Worm (Caenorhabditis elegans) whole organism, L1 larva: ENCODE measurements around the gene srh-216.

Experiments
- Y116A8C.19 ChIP-seq: sonication (generic microtip); optimal IDR thresholded peaks from 2 replicates; lab custom pipeline; 2016; ENCODE audit warnings: missing compliant biosample characterization, missing genetic modification characterization, borderline replicate concordance
- ama-1 ChIP-seq: fragments of 150-350 bp; optimal IDR thresholded peaks from 2 replicates; lab custom pipeline; 2014
- blmp-1 ChIP-seq: fragments of 150-350 bp; optimal IDR thresholded peaks from 2 replicates; lab custom pipeline; 2014; ENCODE audit warnings: missing biosample characterization, missing genetic modification characterization
- ces-1 ChIP-seq: fragments of 150-350 bp; optimal IDR thresholded peaks from 2 replicates; lab custom pipeline; 2014; ENCODE audit warnings: missing biosample characterization, missing genetic modification reagents, missing genetic modification characterization
- dpl-1 ChIP-seq, 3 experiments: fragments of 150-350 bp in 2 of 3; sonication (generic microtip) in 1 of 3; optimal IDR thresholded peaks; 2 replicates each; lab custom pipeline; 2014 to 2017; ENCODE audit warnings: missing biosample characterization in 3 of 3, missing genetic modification characterization in 3 of 3, missing genetic modification reagents in 3 of 3
- efl-1 ChIP-seq, 4 experiments: fragments of 150-350 bp; optimal IDR thresholded peaks in 3 of 4; peaks in 1 of 4; 1 replicate in 1 of 4; 2 replicates in 3 of 4; lab custom pipeline; 2014; ENCODE audit warnings: missing biosample characterization in 2 of 4, missing genetic modification characterization in 2 of 4, missing genetic modification reagents in 2 of 4
- egl-27 ChIP-seq, 2 experiments: fragments of 150-350 bp in 1 of 2; sonication (generic microtip); optimal IDR thresholded peaks; 3 replicates each; lab custom pipeline; 2017 to 2018; ENCODE audit warnings: missing biosample characterization in 2 of 2, missing genetic modification characterization in 2 of 2, missing genetic modification reagents in 2 of 2
- elt-2 ChIP-seq: sonication (generic microtip); optimal IDR thresholded peaks from 2 replicates; lab custom pipeline; 2016; ENCODE audit warnings: missing genetic modification characterization, mild to moderate bottlenecking, inconsistent platforms, missing compliant biosample characterization, missing genetic modification reagents
- elt-3 ChIP-seq, 6 experiments: fragments of 150-350 bp in 1 of 6; sonication (generic microtip); optimal IDR thresholded peaks; 2 replicates each; lab custom pipeline; 2017 to 2018; ENCODE audit warnings: missing biosample characterization in 6 of 6, missing genetic modification characterization in 6 of 6, inconsistent platforms in 1 of 6
- grh-1 ChIP-seq: fragments of 200-800 bp; sonication (Bioruptor generic); IDR thresholded peaks from 2 replicates; pipeline ENCODE4 v1.3.6; 2022; ENCODE audit warnings: missing genetic modification reagents, missing genetic modification characterization, missing compliant biosample characterization
- hpl-2 ChIP-seq: fragments of 150-350 bp; optimal IDR thresholded peaks from 2 replicates; lab custom pipeline; 2014; ENCODE audit warnings: missing biosample characterization, missing genetic modification reagents, missing genetic modification characterization
- irx-1 ChIP-seq: sonication (generic microtip); optimal IDR thresholded peaks from 2 replicates; lab custom pipeline; 2016; ENCODE audit warnings: missing genetic modification characterization, missing compliant biosample characterization
- jun-1 ChIP-seq: fragments of 150-350 bp; optimal IDR thresholded peaks from 2 replicates; lab custom pipeline; 2014; ENCODE audit warnings: missing biosample characterization, missing genetic modification reagents, missing genetic modification characterization
- lin-14 ChIP-seq: fragments of 200-800 bp; sonication (Bioruptor generic); optimal IDR thresholded peaks from 2 replicates; lab custom pipeline; 2018; ENCODE audit warnings: mild to moderate bottlenecking, missing genetic modification characterization, moderate library complexity, missing compliant biosample characterization
- lin-35 ChIP-seq, 2 experiments: fragments of 150-350 bp; optimal IDR thresholded peaks; 2 replicates each; lab custom pipeline; 2014; ENCODE audit warnings: missing biosample characterization in 2 of 2, missing genetic modification characterization in 2 of 2, missing genetic modification reagents in 2 of 2
- lir-3 ChIP-seq: sonication (generic microtip); optimal IDR thresholded peaks from 2 replicates; lab custom pipeline; 2016; ENCODE audit warnings: mild to moderate bottlenecking, missing genetic modification characterization, moderate library complexity, missing compliant biosample characterization; ENCODE audit not compliant: poor library complexity
- lsy-2 ChIP-seq, 2 experiments: fragments of 150-350 bp; optimal IDR thresholded peaks; 2 replicates each; lab custom pipeline; 2014; ENCODE audit warnings: missing biosample characterization in 2 of 2, missing genetic modification characterization in 2 of 2
- mab-9 ChIP-seq: fragments of 200-800 bp; sonication (Bioruptor generic); IDR thresholded peaks from 2 replicates; pipeline ENCODE4 v1.3.6; 2022; ENCODE audit warnings: missing genetic modification reagents, missing genetic modification characterization, missing compliant biosample characterization
- mef-2 ChIP-seq: fragments of 150-350 bp; optimal IDR thresholded peaks from 2 replicates; lab custom pipeline; 2014; ENCODE audit warnings: missing biosample characterization, missing genetic modification characterization
- mep-1 ChIP-seq: fragments of 150-350 bp; optimal IDR thresholded peaks from 2 replicates; lab custom pipeline; 2014; ENCODE audit warnings: missing biosample characterization, missing genetic modification characterization
- nhr-11 ChIP-seq: fragments of 150-350 bp; optimal IDR thresholded peaks from 2 replicates; lab custom pipeline; 2014; ENCODE audit warnings: missing biosample characterization, missing genetic modification characterization
- nhr-19 ChIP-seq: fragments of 200-800 bp; sonication (Bioruptor generic); conservative IDR thresholded peaks from 2 replicates; pipeline ENCODE4 v1.3.6; 2022; ENCODE audit warnings: missing genetic modification characterization, missing compliant biosample characterization
- nhr-20 ChIP-seq: sonication (generic microtip); optimal IDR thresholded peaks from 2 replicates; lab custom pipeline; 2016; ENCODE audit warnings: mild to moderate bottlenecking, missing genetic modification characterization, missing compliant biosample characterization
- nhr-28 ChIP-seq: fragments of 150-350 bp; optimal IDR thresholded peaks from 2 replicates; lab custom pipeline; 2014; ENCODE audit warnings: missing biosample characterization, missing genetic modification characterization
- nhr-47 ChIP-seq: sonication (generic microtip); optimal IDR thresholded peaks from 2 replicates; lab custom pipeline; 2016; ENCODE audit warnings: mild to moderate bottlenecking, missing genetic modification characterization, moderate library complexity, missing compliant biosample characterization
- nhr-71 ChIP-seq: sonication (generic microtip); optimal IDR thresholded peaks from 2 replicates; lab custom pipeline; 2016; ENCODE audit warnings: mild to moderate bottlenecking, missing genetic modification characterization, moderate library complexity, missing compliant biosample characterization
- nhr-85 ChIP-seq: sonication (generic microtip); peaks from one replicate; lab custom pipeline; 2016; ENCODE audit warnings: missing genetic modification characterization, inconsistent platforms, missing compliant biosample characterization
- pag-3 ChIP-seq: sonication (generic microtip); optimal IDR thresholded peaks from 2 replicates; lab custom pipeline; 2017; ENCODE audit warnings: missing genetic modification characterization, mild to moderate bottlenecking, missing compliant biosample characterization, antibody characterized with exemption, borderline replicate concordance; ENCODE audit not compliant: insufficient read depth
- pqm-1 ChIP-seq: sonication (generic microtip); optimal IDR thresholded peaks from 3 replicates; lab custom pipeline; 2017; ENCODE audit warnings: missing biosample characterization, missing genetic modification characterization
- snpc-4 ChIP-seq: fragments of 150-350 bp; optimal IDR thresholded peaks from 2 replicates; lab custom pipeline; 2014; ENCODE audit warnings: missing biosample characterization, missing genetic modification characterization
- snu-23 ChIP-seq: sonication (generic microtip); optimal IDR thresholded peaks from 2 replicates; lab custom pipeline; 2016; ENCODE audit warnings: missing genetic modification characterization, missing compliant biosample characterization
- swsn-7 ChIP-seq: sonication (generic microtip); optimal IDR thresholded peaks from 2 replicates; lab custom pipeline; 2016; ENCODE audit warnings: missing genetic modification characterization, missing compliant biosample characterization
- tlp-1 ChIP-seq: fragments of 150-350 bp; optimal IDR thresholded peaks from 2 replicates; lab custom pipeline; 2014; ENCODE audit warnings: missing biosample characterization, missing genetic modification characterization
- unc-30 ChIP-seq: sonication (generic microtip); optimal IDR thresholded peaks from 2 replicates; lab custom pipeline; 2017; ENCODE audit warnings: missing biosample characterization, missing genetic modification characterization
- vab-15 ChIP-seq: sonication (generic microtip); optimal IDR thresholded peaks from 2 replicates; lab custom pipeline; 2017; ENCODE audit warnings: missing genotype, mild to moderate bottlenecking, missing genetic modification characterization, missing compliant biosample characterization
- zag-1 ChIP-seq: fragments of 150-350 bp; optimal IDR thresholded peaks from 2 replicates; lab custom pipeline; 2014; ENCODE audit warnings: missing biosample characterization, missing genetic modification characterization
- ztf-4 ChIP-seq: fragments of 150-350 bp; optimal IDR thresholded peaks from 2 replicates; lab custom pipeline; 2014; ENCODE audit warnings: missing biosample characterization, missing genetic modification characterization

srh-216 gene

DNA sequence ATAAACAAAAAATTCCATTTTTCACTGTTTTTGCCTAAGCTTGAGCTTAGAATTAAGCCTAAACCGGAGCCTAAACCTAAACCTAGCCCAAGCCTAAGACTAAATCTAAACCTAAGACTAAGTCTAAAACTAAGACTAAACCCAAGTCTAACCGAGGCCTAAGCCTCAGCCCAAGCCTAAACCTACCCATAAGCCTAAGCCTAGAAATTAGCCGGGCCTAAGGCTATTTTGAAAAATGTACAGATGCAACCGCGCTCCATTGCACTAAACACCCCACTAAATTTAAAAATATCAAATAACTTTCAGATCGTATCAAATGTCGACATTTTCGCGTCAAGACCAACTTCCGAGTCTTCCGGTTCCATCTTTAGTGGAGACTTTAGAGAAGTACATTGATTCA is 12.1 kb downstream of the srh-216 start, which contains the start of gene T20B3.1:
T20B3.1 (plus strand) TSS at position 301 of the 400 bp plus-strand sequence.
- no peak for TF ChIP-seq Y116A8C.19
- no peak for TF ChIP-seq efl-1 (optimal IDR thresholded peaks at IDR 0.05; lab: Kevin White, UChicago)
- peak in 1 of 2 experiments; percentile 73 for TF ChIP-seq efl-1 (GFP tag; optimal IDR thresholded peaks at IDR 0.05 in 1 of 2; lab: Kevin White, UChicago)

ce11 chrV:16814541-16815207 is 12.7 kb downstream of the srh-216 start:
- TF ChIP-seq lin-35 (GFP tag; optimal IDR thresholded peaks at IDR 0.05; lab: Kevin White, UChicago) (peak in 1 of 2 experiments; percentile 43), nhr-19 (GFP tag; lab: Robert Waterston, UW) (peak; percentile 8; the same call in 1 of the 2 replicates), zag-1 (no peak), elt-2 (peak; percentile 28), nhr-71 (tag; lab: Kevin White, UChicago) (peak; percentile 33), ztf-4 (peak; percentile 19), snu-23 (GFP tag; lab: Kevin White, UChicago) (peak; percentile 46), mep-1 (tag; lab: Kevin White, UChicago) (peak; percentile 3), ama-1 (peak; percentile 3), elt-3 (tag; optimal IDR thresholded peaks at IDR 0.05; lab: Kevin White, UChicago) (peak in 3 of 6 experiments; percentile 29 to 66 (median 37)), nhr-20 (tag; lab: Kevin White, UChicago) (peak; percentile 45), nhr-85 (tag; lab: Kevin White, UChicago) (peak; percentile 86), egl-27 (tag; optimal IDR thresholded peaks at IDR 0.05; lab: Kevin White, UChicago) (no peak), unc-30 (tag; lab: Kevin White, UChicago) (no peak), blmp-1 (peak; percentile 25)

ce11 chrV:16812371-16812770 is 15.0 kb downstream of the srh-216 start:
- TF ChIP-seq ztf-4 = no peak
- no peak for TF ChIP-seq nhr-85 (tag; lab: Kevin White, UChicago)
- TF ChIP-seq egl-27 (tag; optimal IDR thresholded peaks at IDR 0.05; lab: Kevin White, UChicago) = no peak
- no peak for TF ChIP-seq jun-1 (tag; lab: Kevin White, UChicago)
- TF ChIP-seq mef-2 = no peak

ce11 chrV:16811841-16812240 is 15.5 kb downstream of the srh-216 start:
- TF ChIP-seq lin-14 (GFP tag; lab: Kevin White, UChicago) (no peak), hpl-2 (GFP tag; lab: Kevin White, UChicago) (no peak), nhr-85 (tag; lab: Kevin White, UChicago) (no peak), vab-15 (no peak), nhr-28 (tag; lab: Kevin White, UChicago) (no peak), nhr-47 (no peak), mab-9 (GFP tag; lab: Robert Waterston, UW) (no peak), dpl-1 (GFP tag; optimal IDR thresholded peaks at IDR 0.05; lab: Kevin White, UChicago) (no peak), snpc-4 (tag; lab: Kevin White, UChicago) (no peak), pag-3 (no peak), nhr-19 (GFP tag; lab: Robert Waterston, UW) (no peak), grh-1 (GFP tag; lab: Robert Waterston, UW) (no peak), lsy-2 (tag; optimal IDR thresholded peaks at IDR 0.05; lab: Kevin White, UChicago) (no peak), tlp-1 (tag; lab: Kevin White, UChicago) (no peak), nhr-11 (tag; lab: Kevin White, UChicago) (no peak), irx-1 (tag; lab: Kevin White, UChicago) (no peak), pqm-1 (tag; lab: Kevin White, UChicago) (no peak), swsn-7 (no peak), ces-1 (no peak), lir-3 (tag; lab: Kevin White, UChicago) (no peak)
